Fruit fly (Drosophila melanogaster): ENCODE data around the gene CG43133.

The CG43133 gene

dm6 chrX:18101778-18102177, 28.2 kb downstream of the CG43133 start, which contains the start of gene Taf8:
Gene Taf8, plus strand, starts transcription at chrX:18101970.
- TF ChIP-seq Hr96 (GFP tag; optimal IDR thresholded peaks at IDR 0.05) (peak; percentile 15), CG7045 (GFP tag; optimal IDR thresholded peaks at IDR 0.05) (no peak), toe (GFP tag; optimal IDR thresholded peaks at IDR 0.05) (peak; percentile 15)

- TF ChIP-seq Hr96 (GFP tag; optimal IDR thresholded peaks at IDR 0.05), result no peak
- no peak for TF ChIP-seq ovo (GFP tag; optimal IDR thresholded peaks at IDR 0.05)
- no peak for TF ChIP-seq Clk (GFP tag; optimal IDR thresholded peaks at IDR 0.05)
- no peak for TF ChIP-seq CG5204 (GFP tag; optimal IDR thresholded peaks at IDR 0.05)
- no peak for TF ChIP-seq CG12768 (GFP tag; optimal IDR thresholded peaks at IDR 0.05)
- TF ChIP-seq CG11617 (GFP tag; optimal IDR thresholded peaks at IDR 0.05), result no peak
- TF ChIP-seq CG14711 (tag; optimal IDR thresholded peaks at IDR 0.05), result no peak
- TF ChIP-seq cnc (optimal IDR thresholded peaks at IDR 0.05), result peak in 1 of 2 experiments; percentile 72
- TF ChIP-seq CG1620 (GFP tag; optimal IDR thresholded peaks at IDR 0.05), result peak; percentile 31
- peak; percentile 86 for TF ChIP-seq tj (GFP tag; optimal IDR thresholded peaks at IDR 0.05)
- no peak for TF ChIP-seq CG7045 (GFP tag; optimal IDR thresholded peaks at IDR 0.05)
- TF ChIP-seq kay (GFP tag; ENCODE audit: borderline replicate concordance), result no peak
- no peak for TF ChIP-seq cic (GFP tag; optimal IDR thresholded peaks at IDR 0.05)
- peak; percentile 50 for TF ChIP-seq Mnt (GFP tag; optimal IDR thresholded peaks at IDR 0.05)
- peak; percentile 34 for TF ChIP-seq bab1 (GFP tag; optimal IDR thresholded peaks at IDR 0.05)
- TF ChIP-seq CG7101 (tag; optimal IDR thresholded peaks at IDR 0.05), result peak; percentile 25
- no peak for TF ChIP-seq Crg-1 (GFP tag; optimal IDR thresholded peaks at IDR 0.05)
- no peak for TF ChIP-seq pad (GFP tag; optimal IDR thresholded peaks at IDR 0.05)
- no peak for TF ChIP-seq CG33017 (tag; optimal IDR thresholded peaks at IDR 0.05)
- TF ChIP-seq toe (GFP tag; optimal IDR thresholded peaks at IDR 0.05), result no peak
Measured at dm6 chrX:18101098-18101711, 28.8 kb downstream of the CG43133 start, which contains the start of gene Mvb12. Gene Mvb12, minus strand, starts transcription at chrX:18101314.

dm6 chrX:18100146-18100669, 29.8 kb downstream of the CG43133 start:
- no peak for TF ChIP-seq Clk (GFP tag; optimal IDR thresholded peaks at IDR 0.05)
- peak; percentile 42 for TF ChIP-seq ovo (GFP tag; optimal IDR thresholded peaks at IDR 0.05)
- no peak for TF ChIP-seq CG7045 (GFP tag; optimal IDR thresholded peaks at IDR 0.05)
- no peak for TF ChIP-seq Hr96 (GFP tag; optimal IDR thresholded peaks at IDR 0.05)
- TF ChIP-seq CG12768 (GFP tag; optimal IDR thresholded peaks at IDR 0.05), result no peak
- TF ChIP-seq CG11617 (GFP tag; optimal IDR thresholded peaks at IDR 0.05), result no peak
- no peak for TF ChIP-seq CG33017 (tag; optimal IDR thresholded peaks at IDR 0.05)
- no peak for TF ChIP-seq tj (GFP tag; optimal IDR thresholded peaks at IDR 0.05)
- TF ChIP-seq CG14711 (tag; optimal IDR thresholded peaks at IDR 0.05), result no peak
- no peak for TF ChIP-seq Crg-1 (GFP tag; optimal IDR thresholded peaks at IDR 0.05)
- TF ChIP-seq kay (GFP tag; ENCODE audit: borderline replicate concordance), result no peak
- no peak for TF ChIP-seq cnc (optimal IDR thresholded peaks at IDR 0.05)
- TF ChIP-seq cic (GFP tag; optimal IDR thresholded peaks at IDR 0.05), result peak; percentile 70
- TF ChIP-seq Mnt (GFP tag; optimal IDR thresholded peaks at IDR 0.05), result peak; percentile 52
- no peak for TF ChIP-seq CG5204 (GFP tag; optimal IDR thresholded peaks at IDR 0.05)
- TF ChIP-seq bab1 (GFP tag; optimal IDR thresholded peaks at IDR 0.05), result peak; percentile 0
- peak; percentile 61 for TF ChIP-seq CG7101 (tag; optimal IDR thresholded peaks at IDR 0.05)
- TF ChIP-seq pad (GFP tag; optimal IDR thresholded peaks at IDR 0.05), result no peak
- TF ChIP-seq toe (GFP tag; optimal IDR thresholded peaks at IDR 0.05), result no peak
- no peak for TF ChIP-seq CG1620 (GFP tag; optimal IDR thresholded peaks at IDR 0.05)

dm6 chrX:18094747-18095352, 35.1 kb downstream of the CG43133 start:
- TF ChIP-seq CG1620 (GFP tag; optimal IDR thresholded peaks at IDR 0.05), result no peak
- no peak for TF ChIP-seq kay (GFP tag; ENCODE audit: borderline replicate concordance)
- no peak for TF ChIP-seq ovo (GFP tag; optimal IDR thresholded peaks at IDR 0.05)
- peak; percentile 47 for TF ChIP-seq Mnt (GFP tag; optimal IDR thresholded peaks at IDR 0.05)
- TF ChIP-seq cic (GFP tag; optimal IDR thresholded peaks at IDR 0.05), result peak; percentile 18
- TF ChIP-seq CG11617 (GFP tag; optimal IDR thresholded peaks at IDR 0.05), result peak; percentile 82
- peak; percentile 61 for TF ChIP-seq pad (GFP tag; optimal IDR thresholded peaks at IDR 0.05)
- peak; percentile 16 for TF ChIP-seq Crg-1 (GFP tag; optimal IDR thresholded peaks at IDR 0.05)
- TF ChIP-seq tj (GFP tag; optimal IDR thresholded peaks at IDR 0.05), result peak; percentile 38
- peak; percentile 39 for TF ChIP-seq Clk (GFP tag; optimal IDR thresholded peaks at IDR 0.05)
- peak; percentile 80 for TF ChIP-seq CG12768 (GFP tag; optimal IDR thresholded peaks at IDR 0.05)
- peak; percentile 82 for TF ChIP-seq CG33017 (tag; optimal IDR thresholded peaks at IDR 0.05)
- TF ChIP-seq bab1 (GFP tag; optimal IDR thresholded peaks at IDR 0.05), result no peak
- peak; percentile 90 for TF ChIP-seq CG7101 (tag; optimal IDR thresholded peaks at IDR 0.05)
- peak; percentile 75 for TF ChIP-seq CG14711 (tag; optimal IDR thresholded peaks at IDR 0.05)
- no peak for TF ChIP-seq cnc (optimal IDR thresholded peaks at IDR 0.05)
- peak; percentile 71 for TF ChIP-seq CG7045 (GFP tag; optimal IDR thresholded peaks at IDR 0.05)
- peak; percentile 3 for TF ChIP-seq Hr96 (GFP tag; optimal IDR thresholded peaks at IDR 0.05)
- no peak for TF ChIP-seq toe (GFP tag; optimal IDR thresholded peaks at IDR 0.05)
- TF ChIP-seq CG5204 (GFP tag; optimal IDR thresholded peaks at IDR 0.05), result no peak

- TF ChIP-seq toe (GFP tag; optimal IDR thresholded peaks at IDR 0.05) (no peak), Mnt (GFP tag; optimal IDR thresholded peaks at IDR 0.05) (no peak), CG12768 (GFP tag; optimal IDR thresholded peaks at IDR 0.05) (no peak), ovo (GFP tag; optimal IDR thresholded peaks at IDR 0.05) (no peak), tj (GFP tag; optimal IDR thresholded peaks at IDR 0.05) (no peak), bab1 (GFP tag; optimal IDR thresholded peaks at IDR 0.05) (no peak), CG5204 (GFP tag; optimal IDR thresholded peaks at IDR 0.05) (no peak), Crg-1 (GFP tag; optimal IDR thresholded peaks at IDR 0.05) (no peak), CG7045 (GFP tag; optimal IDR thresholded peaks at IDR 0.05) (no peak), cic (GFP tag; optimal IDR thresholded peaks at IDR 0.05) (no peak)
Measured at dm6 chrX:18094130-18094529, 35.8 kb downstream of the CG43133 start.

Data from whole organism, adult.